Worm (Caenorhabditis elegans) whole organism, L4 larva: ENCODE data around the gene srsx-40.

Experiments
- F26F4.8 ChIP-seq: fragments of 200-800 bp; sonication (Bioruptor generic); conservative IDR thresholded peaks from 2 replicates; pipeline ENCODE4 v1.3.6; 2022; ENCODE audit warnings: missing genetic modification characterization, missing compliant biosample characterization
- F49E8.2 ChIP-seq: sonication (generic microtip); optimal IDR thresholded peaks from 2 replicates; lab custom pipeline; 2016; ENCODE audit warnings: missing compliant biosample characterization, mild to moderate bottlenecking, missing genetic modification characterization, borderline replicate concordance
- R02D3.7 ChIP-seq: fragments of 150-350 bp; sonication (generic microtip); optimal IDR thresholded peaks from 3 replicates; lab custom pipeline; 2014; ENCODE audit warnings: missing biosample characterization, missing genetic modification characterization
- T20F7.1 ChIP-seq: fragments of 200-800 bp; sonication (Bioruptor generic); optimal IDR thresholded peaks from 2 replicates; lab custom pipeline; 2018; ENCODE audit warnings: mild to moderate bottlenecking, missing genetic modification characterization, missing compliant biosample characterization
- ZK337.2 ChIP-seq: fragments of 200-800 bp; sonication (Bioruptor generic); IDR thresholded peaks from 2 replicates; pipeline ENCODE4 v1.3.6; 2022; ENCODE audit warnings: missing genetic modification reagents, missing genetic modification characterization, missing compliant biosample characterization
- ceh-28 ChIP-seq: fragments of 150-350 bp; optimal IDR thresholded peaks from 2 replicates; lab custom pipeline; 2014; ENCODE audit warnings: missing biosample characterization, missing genetic modification reagents, missing genetic modification characterization
- ceh-32 ChIP-seq: sonication (generic microtip); optimal IDR thresholded peaks from 2 replicates; lab custom pipeline; 2016; ENCODE audit warnings: mild to moderate bottlenecking, missing genetic modification characterization, missing compliant biosample characterization; ENCODE audit not compliant: poor library complexity
- ceh-44 ChIP-seq: fragments of 200-800 bp; sonication (Bioruptor generic); IDR thresholded peaks from 2 replicates; pipeline ENCODE4 v1.3.6; 2022; ENCODE audit warnings: missing genetic modification reagents, missing genetic modification characterization, missing compliant biosample characterization
- ceh-82 ChIP-seq: sonication (generic microtip); optimal IDR thresholded peaks from 2 replicates; lab custom pipeline; 2017; ENCODE audit warnings: missing biosample characterization, missing genetic modification characterization
- ctbp-1 ChIP-seq: fragments of 200-800 bp; sonication (Bioruptor generic); IDR thresholded peaks from 2 replicates; pipeline ENCODE4 v1.3.6; 2022; ENCODE audit warnings: missing genetic modification reagents, missing genetic modification characterization, missing compliant biosample characterization
- daf-19 ChIP-seq: fragments of 200-800 bp; sonication (Bioruptor generic); conservative IDR thresholded peaks from 2 replicates; pipeline ENCODE4 v1.3.6; 2022; ENCODE audit warnings: missing genetic modification characterization, missing compliant biosample characterization
- daf-8 ChIP-seq: fragments of 200-800 bp; sonication (Bioruptor generic); IDR thresholded peaks from 2 replicates; pipeline ENCODE4 v1.3.6; 2022; ENCODE audit warnings: missing genetic modification characterization, missing compliant biosample characterization
- dpl-1 ChIP-seq: fragments of 150-350 bp; optimal IDR thresholded peaks from 2 replicates; lab custom pipeline; 2014; ENCODE audit warnings: missing biosample characterization, missing genetic modification reagents, missing genetic modification characterization
- dve-1 ChIP-seq: sonication (generic microtip); optimal IDR thresholded peaks from 2 replicates; lab custom pipeline; 2017; ENCODE audit warnings: antibody characterized with exemption, mild to moderate bottlenecking, missing genetic modification characterization, missing compliant biosample characterization; ENCODE audit not compliant: insufficient read depth
- egl-43 ChIP-seq: fragments of 200-800 bp; sonication (Bioruptor generic); IDR thresholded peaks from 2 replicates; pipeline ENCODE4 v1.3.6; 2022; ENCODE audit warnings: missing genetic modification reagents, missing genetic modification characterization, missing compliant biosample characterization
- fos-1 ChIP-seq: fragments of 150-350 bp; optimal IDR thresholded peaks from 2 replicates; lab custom pipeline; 2014; ENCODE audit warnings: missing biosample characterization, missing genetic modification characterization
- hif-1 ChIP-seq, 2 experiments: sonication (generic microtip); optimal IDR thresholded peaks; 2 replicates each; lab custom pipeline; 2016 to 2017; ENCODE audit warnings: missing compliant biosample characterization in 2 of 2, missing genetic modification characterization in 2 of 2, missing genetic modification reagents in 2 of 2, missing genotype in 2 of 2, mild to moderate bottlenecking in 1 of 2
- hmg-1.1 ChIP-seq: fragments of 200-800 bp; sonication (Bioruptor generic); IDR thresholded peaks from 2 replicates; pipeline ENCODE4 v1.3.6; 2022; ENCODE audit warnings: missing genetic modification reagents, missing genetic modification characterization, missing compliant biosample characterization
- lim-7 ChIP-seq: fragments of 200-800 bp; sonication (Bioruptor generic); IDR thresholded peaks from 2 replicates; pipeline ENCODE4 v1.3.6; 2022; ENCODE audit warnings: missing genetic modification characterization, missing compliant biosample characterization
- lin-13 ChIP-seq: fragments of 150-350 bp; optimal IDR thresholded peaks from 2 replicates; lab custom pipeline; 2014; ENCODE audit warnings: missing biosample characterization, missing genetic modification reagents, missing genetic modification characterization
- lin-15B ChIP-seq: fragments of 150-350 bp; sonication (generic microtip); optimal IDR thresholded peaks from 3 replicates; lab custom pipeline; 2014; ENCODE audit warnings: missing biosample characterization, missing genetic modification characterization
- lin-38 ChIP-seq: fragments of 200-800 bp; sonication (Bioruptor generic); IDR thresholded peaks from 2 replicates; pipeline ENCODE4 v1.3.6; 2022; ENCODE audit warnings: missing genetic modification reagents, missing genetic modification characterization, missing compliant biosample characterization
- lsy-2 ChIP-seq, 2 experiments: fragments of 150-350 bp in 1 of 2; sonication (generic microtip) in 1 of 2; optimal IDR thresholded peaks; 2 replicates each; lab custom pipeline; 2014 to 2017; ENCODE audit warnings: missing biosample characterization in 2 of 2, missing genetic modification characterization in 2 of 2
- mdt-29 ChIP-seq: fragments of 200-800 bp; sonication (Bioruptor generic); IDR thresholded peaks from 2 replicates; pipeline ENCODE4 v1.3.6; 2022; ENCODE audit warnings: missing genetic modification reagents, missing genetic modification characterization, missing compliant biosample characterization
- mxl-2 ChIP-seq: fragments of 200-800 bp; sonication (Bioruptor generic); conservative IDR thresholded peaks from 2 replicates; pipeline ENCODE4 v1.3.6; 2022; ENCODE audit warnings: missing genetic modification reagents, missing genetic modification characterization, missing compliant biosample characterization
- nhr-42 ChIP-seq: fragments of 200-800 bp; sonication (Bioruptor generic); IDR thresholded peaks from 2 replicates; pipeline ENCODE4 v1.3.6; 2022; ENCODE audit warnings: missing genetic modification characterization, missing compliant biosample characterization
- nhr-76 ChIP-seq: fragments of 150-350 bp; optimal IDR thresholded peaks from 2 replicates; lab custom pipeline; 2014; ENCODE audit warnings: missing biosample characterization, missing genetic modification characterization
- nhr-77 ChIP-seq: fragments of 150-350 bp; optimal IDR thresholded peaks from 2 replicates; lab custom pipeline; 2014; ENCODE audit warnings: missing biosample characterization, missing genetic modification characterization
- rbr-2 ChIP-seq: sonication (generic microtip); optimal IDR thresholded peaks from 2 replicates; lab custom pipeline; 2016; ENCODE audit warnings: missing genotype, missing genetic modification characterization, missing compliant biosample characterization
- saeg-2 ChIP-seq: fragments of 200-800 bp; sonication (Bioruptor generic); IDR thresholded peaks from 2 replicates; pipeline ENCODE4 v1.3.6; 2022; ENCODE audit warnings: missing genetic modification reagents, missing genetic modification characterization, missing compliant biosample characterization
- set-16 ChIP-seq: fragments of 200-800 bp; sonication (Bioruptor generic); IDR thresholded peaks from 2 replicates; pipeline ENCODE4 v1.3.6; 2022; ENCODE audit warnings: missing genetic modification reagents, missing genetic modification characterization, missing compliant biosample characterization
- snpc-1.2 ChIP-seq: fragments of 200-800 bp; sonication (Bioruptor generic); IDR thresholded peaks from 2 replicates; pipeline ENCODE4 v1.3.6; 2022; ENCODE audit warnings: missing genetic modification reagents, missing genetic modification characterization, missing compliant biosample characterization
- spr-1 ChIP-seq: sonication (generic microtip); optimal IDR thresholded peaks from 2 replicates; lab custom pipeline; 2016; ENCODE audit warnings: mild to moderate bottlenecking, missing genetic modification characterization, missing compliant biosample characterization
- spr-3 ChIP-seq: fragments of 200-800 bp; sonication (Bioruptor generic); optimal IDR thresholded peaks from 2 replicates; lab custom pipeline; 2018; ENCODE audit warnings: mild to moderate bottlenecking, missing genetic modification characterization, missing compliant biosample characterization
- tag-97 ChIP-seq: fragments of 200-800 bp; sonication (Bioruptor generic); IDR thresholded peaks from 2 replicates; pipeline ENCODE4 v1.3.6; 2022; ENCODE audit warnings: missing genetic modification characterization, missing compliant biosample characterization
- unc-130 ChIP-seq: sonication (generic microtip); optimal IDR thresholded peaks from 2 replicates; lab custom pipeline; 2016; ENCODE audit warnings: missing genetic modification reagents, missing genetic modification characterization, missing compliant biosample characterization
- zfp-2 ChIP-seq: sonication (generic microtip); optimal IDR thresholded peaks from 2 replicates; lab custom pipeline; 2016; ENCODE audit warnings: mild to moderate bottlenecking, missing genetic modification characterization, missing compliant biosample characterization
- zfp-3 ChIP-seq: fragments of 200-800 bp; sonication (Bioruptor generic); conservative IDR thresholded peaks from 2 replicates; pipeline ENCODE4 v1.3.6; 2022; ENCODE audit warnings: missing genetic modification reagents, missing genetic modification characterization, missing compliant biosample characterization

The srsx-40 gene

DNA sequence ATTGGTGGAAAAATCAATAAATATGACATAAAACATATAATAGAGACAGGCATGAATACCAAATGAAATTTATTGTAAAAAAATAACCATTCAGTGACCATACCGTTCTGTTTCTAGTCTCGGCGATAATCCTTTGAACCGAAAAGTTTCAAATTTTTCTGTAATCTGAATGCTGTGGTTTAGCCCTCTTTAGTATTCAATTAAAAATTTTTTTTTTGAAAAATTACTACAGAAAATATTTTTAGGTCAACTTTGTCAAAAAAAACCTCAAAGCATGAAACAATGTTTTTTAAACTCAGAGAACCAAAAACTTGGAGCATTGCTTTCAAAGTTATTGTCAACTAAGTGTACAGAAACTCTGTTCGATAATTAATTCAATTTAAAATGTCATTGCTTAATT lies 5.1 kb upstream of the srsx-40 start, which contains the start of gene ZK105.11:
TSS of gene ZK105.11 (minus strand) at position 101 of the 400 bp plus-strand sequence.
- TF ChIP-seq saeg-2 (no peak), hif-1 (tag; optimal IDR thresholded peaks at IDR 0.05; lab: Kevin White, UChicago) (no peak), F49E8.2 (tag; lab: Kevin White, UChicago) (no peak), ctbp-1 (GFP tag; lab: Robert Waterston, UW) (no peak), T20F7.1 (GFP tag; lab: Kevin White, UChicago) (no peak), egl-43 (GFP tag; lab: Robert Waterston, UW) (no peak), nhr-76 (tag; lab: Kevin White, UChicago) (no peak), spr-1 (tag; lab: Kevin White, UChicago) (no peak), mxl-2 (GFP tag; lab: Robert Waterston, UW) (no peak), ceh-28 (no peak), lin-13 (GFP tag; lab: Kevin White, UChicago) (no peak), R02D3.7 (tag; lab: Kevin White, UChicago) (no peak), F26F4.8 (GFP tag; lab: Robert Waterston, UW) (no peak), daf-8 (no peak), rbr-2 (tag; lab: Kevin White, UChicago) (no peak), lin-38 (GFP tag; lab: Robert Waterston, UW) (no peak), mdt-29 (GFP tag; lab: Robert Waterston, UW) (no peak), lin-15B (tag; lab: Kevin White, UChicago) (no peak), zfp-2 (tag; lab: Kevin White, UChicago) (no peak)
- TF ChIP-seq, all 104 proteins: peak for 0

DNA sequence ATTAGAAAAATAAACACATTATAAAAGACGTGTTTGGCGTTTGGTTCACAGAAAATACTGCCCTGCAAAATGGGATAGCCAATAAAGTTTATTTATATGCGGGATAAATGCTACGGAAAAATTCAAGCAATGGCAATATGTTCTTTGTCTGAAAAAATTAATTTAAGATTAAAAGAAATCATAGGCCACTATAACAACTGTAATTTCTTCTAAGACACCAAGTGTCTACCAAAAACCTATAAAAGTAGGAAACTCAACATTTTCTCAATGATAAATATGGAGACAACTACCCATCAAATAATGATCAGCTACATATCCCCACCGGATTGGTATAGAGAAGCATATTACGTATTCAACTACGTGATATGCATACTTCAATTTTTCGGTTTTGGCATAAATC lies 1.9 kb upstream of the srsx-40 start, which contains the start of gene srw-3:
TSS of gene srw-3 (plus strand) at position 301 of the 400 bp plus-strand sequence.
- TF ChIP-seq ceh-44 (no peak), F26F4.8 (GFP tag; lab: Robert Waterston, UW) (no peak), snpc-1.2 (GFP tag; lab: Robert Waterston, UW) (no peak), fos-1 (tag; lab: Kevin White, UChicago) (no peak), dpl-1 (GFP tag; lab: Kevin White, UChicago) (no peak), spr-3 (GFP tag; lab: Kevin White, UChicago) (no peak), spr-1 (tag; lab: Kevin White, UChicago) (no peak), saeg-2 (no peak), set-16 (no peak), ceh-82 (no peak), lim-7 (GFP tag; lab: Robert Waterston, UW) (no peak), lsy-2 (tag; optimal IDR thresholded peaks at IDR 0.05; lab: Kevin White, UChicago) (no peak), ZK337.2 (GFP tag; lab: Robert Waterston, UW) (no peak), unc-130 (no peak), hmg-1.1 (GFP tag; lab: Robert Waterston, UW) (no peak)

- TF ChIP-seq zfp-3 (GFP tag; lab: Robert Waterston, UW) (no peak), daf-19 (no peak), F49E8.2 (tag; lab: Kevin White, UChicago) (no peak), lsy-2 (tag; optimal IDR thresholded peaks at IDR 0.05; lab: Kevin White, UChicago) (no peak), dve-1 (tag; lab: Kevin White, UChicago) (no peak), nhr-42 (GFP tag; lab: Robert Waterston, UW) (no peak), tag-97 (no peak), nhr-77 (no peak), hif-1 (tag; optimal IDR thresholded peaks at IDR 0.05; lab: Kevin White, UChicago) (no peak), ceh-32 (tag; lab: Kevin White, UChicago) (no peak)
Measured at ce11 chrV:7696842-7697241, 6.6 kb downstream of the srsx-40 start, which contains the start of gene ZK105.3. Gene ZK105.3, plus strand, starts transcription at chrV:7697142.
